Worm (Caenorhabditis elegans): ENCODE data around the gene txdc-9.

txdc-9 gene

DNA sequence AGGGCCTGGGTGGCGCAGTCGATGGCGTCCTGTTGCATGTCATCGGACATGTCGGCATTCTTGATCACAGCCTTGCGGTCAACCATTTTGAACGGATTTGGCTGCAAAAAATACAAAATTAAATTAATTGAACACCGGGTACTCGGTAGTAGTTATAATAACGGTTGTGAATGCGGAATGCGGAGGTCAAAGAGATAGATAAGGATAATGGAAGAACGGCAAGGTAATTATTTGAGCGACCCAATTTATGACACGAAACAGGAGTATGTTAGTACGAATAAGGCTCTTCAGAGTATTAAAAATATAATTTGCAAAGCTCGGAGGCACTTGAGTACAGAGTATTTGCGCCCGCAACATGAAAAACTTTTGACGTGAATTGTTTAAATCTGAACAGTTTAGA is 31.7 kb downstream of the txdc-9 start, which contains the start of gene dlc-1:
Gene dlc-1 (minus strand): TSS at position 101 of the 400 bp plus-strand sequence.
- TF ChIP-seq ceh-82 (tag; optimal IDR thresholded peaks at IDR 0.05), result no peak
- TF ChIP-seq ces-1 (GFP tag; optimal IDR thresholded peaks at IDR 0.05), result no peak
- TF ChIP-seq lin-14 (GFP tag; optimal IDR thresholded peaks at IDR 0.05), result no peak
- no peak for TF ChIP-seq efl-1 (optimal IDR thresholded peaks at IDR 0.05)
- TF ChIP-seq efl-1 (GFP tag; optimal IDR thresholded peaks at IDR 0.05 in 1 of 2), result peak in 1 of 2 experiments; percentile 57
- TF ChIP-seq snu-23 (GFP tag; optimal IDR thresholded peaks at IDR 0.05), result no peak

DNA sequence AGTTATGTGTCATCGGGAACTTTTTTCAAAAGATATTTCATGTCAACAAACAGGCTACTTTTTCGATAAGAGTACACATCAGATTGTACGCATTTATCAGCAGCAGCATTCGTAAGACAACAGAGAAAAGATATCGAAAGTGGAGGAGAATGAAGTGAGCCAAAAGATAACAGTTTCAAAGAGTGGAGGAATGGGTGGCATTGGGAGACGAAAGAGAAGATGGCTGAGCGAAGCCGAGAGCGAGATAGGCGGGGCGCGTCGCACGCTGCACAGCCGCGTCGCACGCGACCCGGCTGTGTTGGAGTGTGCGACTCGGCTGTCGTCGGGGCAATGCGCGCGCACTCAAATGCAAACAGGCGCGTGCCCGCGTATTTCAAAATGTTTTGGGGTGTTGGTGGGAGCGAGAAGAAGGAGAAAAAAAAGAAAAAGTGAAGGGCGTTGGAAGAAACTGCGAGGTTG is 32.2 kb downstream of the txdc-9 start:
- TF ChIP-seq snu-23 (GFP tag; optimal IDR thresholded peaks at IDR 0.05) (peak; percentile 93), lin-35 (GFP tag; optimal IDR thresholded peaks at IDR 0.05) (peak; percentile 79 to 83), nhr-76 (tag; optimal IDR thresholded peaks at IDR 0.05) (no peak), pax-3 (tag; optimal IDR thresholded peaks at IDR 0.05) (peak; percentile 69), nhr-47 (tag; optimal IDR thresholded peaks at IDR 0.05) (peak; percentile 90), dsc-1 (tag; optimal IDR thresholded peaks at IDR 0.05) (peak; percentile 85), fkh-10 (GFP tag; optimal IDR thresholded peaks at IDR 0.05) (peak; percentile 57), ama-1 (optimal IDR thresholded peaks at IDR 0.05) (no peak), lin-15B (tag; optimal IDR thresholded peaks at IDR 0.05) (peak; percentile 69), nhr-77 (tag; optimal IDR thresholded peaks at IDR 0.05) (peak; percentile 50), nhr-85 (tag) (peak; percentile 87), lin-14 (GFP tag; optimal IDR thresholded peaks at IDR 0.05) (peak; percentile 95), tlp-1 (tag; optimal IDR thresholded peaks at IDR 0.05) (no peak), unc-130 (tag; optimal IDR thresholded peaks at IDR 0.05) (peak; percentile 68), isw-1 (GFP tag; IDR thresholded peaks at IDR 0.05) (peak; percentile 74), swsn-7 (tag; optimal IDR thresholded peaks at IDR 0.05) (peak; percentile 91), efl-3 (GFP tag; optimal IDR thresholded peaks at IDR 0.05) (peak; percentile 1), aha-1 (tag; optimal IDR thresholded peaks at IDR 0.05) (peak; percentile 3), ces-1 (GFP tag; optimal IDR thresholded peaks at IDR 0.05) (no peak), lsy-2 (tag; optimal IDR thresholded peaks at IDR 0.05) (peak; percentile 80 to 84), ztf-4 (tag; optimal IDR thresholded peaks at IDR 0.05) (peak; percentile 82), efl-1 (optimal IDR thresholded peaks at IDR 0.05) (peak; percentile 61 to 83), efl-1 (GFP tag; optimal IDR thresholded peaks at IDR 0.05 in 1 of 2) (peak; percentile 80 to 98), nhr-237 (tag; optimal IDR thresholded peaks at IDR 0.05) (peak; percentile 6), lir-3 (tag; optimal IDR thresholded peaks at IDR 0.05; ENCODE audit: poor library complexity) (no peak), fos-1 (tag; optimal IDR thresholded peaks at IDR 0.05) (no peak), zip-4 (GFP tag; optimal IDR thresholded peaks at IDR 0.05) (peak; percentile 55), ceh-63 (GFP tag; optimal IDR thresholded peaks at IDR 0.05) (no peak), ets-5 (GFP tag; IDR thresholded peaks at IDR 0.05) (no peak), ceh-88 (GFP tag; IDR thresholded peaks at IDR 0.05) (peak; percentile 76), unc-62 (GFP tag; optimal IDR thresholded peaks at IDR 0.05) (no peak), C16A3.4 (tag; optimal IDR thresholded peaks at IDR 0.05) (peak; percentile 78), unc-98 (GFP tag; IDR thresholded peaks at IDR 0.05) (peak; percentile 42; the same call in 1 of the 2 replicates), hlh-4 (tag; optimal IDR thresholded peaks at IDR 0.05) (no peak), lin-13 (GFP tag; optimal IDR thresholded peaks at IDR 0.05) (peak; percentile 85), mdl-1 (tag; optimal IDR thresholded peaks at IDR 0.05) (peak; percentile 22 to 89), alr-1 (tag; optimal IDR thresholded peaks at IDR 0.05; ENCODE audit: borderline replicate concordance) (no peak), pqm-1 (tag; optimal IDR thresholded peaks at IDR 0.05) (peak; percentile 86), sox-4 (tag; optimal IDR thresholded peaks at IDR 0.05) (no peak), snpc-4 (tag; optimal IDR thresholded peaks at IDR 0.05) (peak; percentile 49), sup-37 (GFP tag; optimal IDR thresholded peaks at IDR 0.05) (peak; percentile 84), Y116A8C.19 (tag; optimal IDR thresholded peaks at IDR 0.05; ENCODE audit: borderline replicate concordance) (no peak), rnt-1 (tag; optimal IDR thresholded peaks at IDR 0.05) (peak; percentile 82), ceh-82 (tag; optimal IDR thresholded peaks at IDR 0.05) (peak; percentile 78 to 92 (median 83)), zag-1 (tag; optimal IDR thresholded peaks at IDR 0.05) (no peak), lin-39 (tag; optimal IDR thresholded peaks at IDR 0.05) (no peak), F16B12.6 (tag; optimal IDR thresholded peaks at IDR 0.05) (peak; percentile 63), mab-9 (GFP tag; IDR thresholded peaks at IDR 0.05) (peak; percentile 71), jun-1 (tag; optimal IDR thresholded peaks at IDR 0.05) (peak; percentile 89), mef-2 (tag; optimal IDR thresholded peaks at IDR 0.05) (peak; percentile 73)
